Worm (Caenorhabditis elegans) whole organism, L1 larva: ENCODE measurements around the gene F08G2.5.
"Not testable (repeated sequence)": the region's sequence is repeated elsewhere in the genome, so short reads cannot be mapped to it uniquely, and the experiment has no call there.

Experiments
- alr-1 ChIP-seq: fragments of 200-800 bp; sonication (Bioruptor generic); optimal IDR thresholded peaks from 2 replicates; lab custom pipeline; 2018; ENCODE audit warnings: borderline replicate concordance, mild to moderate bottlenecking, missing genetic modification characterization, missing compliant biosample characterization
- ama-1 ChIP-seq: fragments of 150-350 bp; optimal IDR thresholded peaks from 2 replicates; lab custom pipeline; 2014
- ceh-82 ChIP-seq, 3 experiments: fragments of 150-350 bp in 1 of 3; sonication (generic microtip) in 2 of 3; optimal IDR thresholded peaks; 2 replicates each; lab custom pipeline; 2014 to 2017; ENCODE audit warnings: missing biosample characterization in 3 of 3, missing genetic modification characterization in 3 of 3
- efl-3 ChIP-seq: fragments of 200-800 bp; sonication (Bioruptor generic); optimal IDR thresholded peaks from 2 replicates; lab custom pipeline; 2018; ENCODE audit warnings: mild to moderate bottlenecking, missing genetic modification characterization, missing compliant biosample characterization
- mab-9 ChIP-seq: fragments of 200-800 bp; sonication (Bioruptor generic); IDR thresholded peaks from 2 replicates; pipeline ENCODE4 v1.3.6; 2022; ENCODE audit warnings: missing genetic modification reagents, missing genetic modification characterization, missing compliant biosample characterization
- mef-2 ChIP-seq: fragments of 150-350 bp; optimal IDR thresholded peaks from 2 replicates; lab custom pipeline; 2014; ENCODE audit warnings: missing biosample characterization, missing genetic modification characterization
- nhr-11 ChIP-seq: fragments of 150-350 bp; optimal IDR thresholded peaks from 2 replicates; lab custom pipeline; 2014; ENCODE audit warnings: missing biosample characterization, missing genetic modification characterization
- pqm-1 ChIP-seq: sonication (generic microtip); optimal IDR thresholded peaks from 3 replicates; lab custom pipeline; 2017; ENCODE audit warnings: missing biosample characterization, missing genetic modification characterization
- skn-1 ChIP-seq: fragments of 150-350 bp; optimal IDR thresholded peaks from 2 replicates; lab custom pipeline; 2014; ENCODE audit warnings: missing biosample characterization, missing genetic modification characterization
- unc-62 ChIP-seq: fragments of 150-350 bp; optimal IDR thresholded peaks from 2 replicates; lab custom pipeline; 2014; ENCODE audit warnings: missing biosample characterization, missing genetic modification reagents, missing genetic modification characterization
- unc-86 ChIP-seq: sonication (generic microtip); optimal IDR thresholded peaks from 2 replicates; lab custom pipeline; 2016; ENCODE audit warnings: missing genetic modification characterization, missing compliant biosample characterization
- zag-1 ChIP-seq: fragments of 150-350 bp; optimal IDR thresholded peaks from 2 replicates; lab custom pipeline; 2014; ENCODE audit warnings: missing biosample characterization, missing genetic modification characterization

ce11 chrII:13852532-13853199 is 19.2 kb upstream of the F08G2.5 start:
- TF ChIP-seq mef-2 (tag; lab: Kevin White, UChicago); ama-1 (lab: Kevin White, UChicago); nhr-11 (tag; lab: Kevin White, UChicago); unc-86 (tag; lab: Kevin White, UChicago); efl-3; zag-1 (tag; lab: Kevin White, UChicago); skn-1 (tag; lab: Kevin White, UChicago); mab-9 (GFP tag; lab: Robert Waterston, UW); unc-62; alr-1 (tag; lab: Kevin White, UChicago); ceh-82 (tag; optimal IDR thresholded peaks at IDR 0.05; lab: Kevin White, UChicago); pqm-1 (tag; lab: Kevin White, UChicago): not testable (repeated sequence)
